Worm (Caenorhabditis elegans) whole organism, young adult: Measurements from ENCODE around the gene rpb-11.

Experiments
- B0035.1 ChIP-seq: sonication (generic microtip); optimal IDR thresholded peaks from 2 replicates; lab custom pipeline; 2016; ENCODE audit warnings: missing genetic modification characterization, mild to moderate bottlenecking, missing compliant biosample characterization, missing genotype, missing genetic modification reagents
- C06A6.2 ChIP-seq: fragments of 200-800 bp; sonication (Bioruptor generic); conservative IDR thresholded peaks from 2 replicates; pipeline ENCODE4 v1.3.6; 2022; ENCODE audit warnings: missing genetic modification characterization, missing compliant biosample characterization
- C17E4.6 ChIP-seq: fragments of 200-800 bp; sonication (Bioruptor generic); IDR thresholded peaks from 2 replicates; pipeline ENCODE4 v1.3.6; 2022; ENCODE audit warnings: missing genetic modification reagents, missing genetic modification characterization, missing compliant biosample characterization
- D2030.7 ChIP-seq: fragments of 200-800 bp; sonication (Bioruptor generic); IDR thresholded peaks from 2 replicates; pipeline ENCODE4 v1.3.6; 2022; ENCODE audit warnings: missing genetic modification reagents, missing genetic modification characterization, missing compliant biosample characterization
- F39B2.1 ChIP-seq: fragments of 200-800 bp; sonication (Bioruptor generic); IDR thresholded peaks from 2 replicates; pipeline ENCODE4 v1.3.6; 2022; ENCODE audit warnings: missing genetic modification reagents, missing genetic modification characterization, missing compliant biosample characterization
- F57C9.4 ChIP-seq: sonication (generic microtip); optimal IDR thresholded peaks from 2 replicates; lab custom pipeline; 2017; ENCODE audit warnings: mild to moderate bottlenecking, missing genetic modification characterization, missing compliant biosample characterization
- Y53F4B.3 ChIP-seq: fragments of 200-800 bp; sonication (Bioruptor generic); IDR thresholded peaks from 2 replicates; pipeline ENCODE4 v1.3.6; 2022; ENCODE audit warnings: missing genetic modification reagents, missing genetic modification characterization, missing compliant biosample characterization
- Y67H2A.10 ChIP-seq: fragments of 200-800 bp; sonication (Bioruptor generic); conservative IDR thresholded peaks from 2 replicates; pipeline ENCODE4 v1.3.6; 2022; ENCODE audit warnings: missing genetic modification reagents, missing genetic modification characterization, missing compliant biosample characterization
- Y79H2A.3 ChIP-seq: fragments of 200-800 bp; sonication (Bioruptor generic); conservative IDR thresholded peaks from 2 replicates; pipeline ENCODE4 v1.3.6; 2022; ENCODE audit warnings: missing genetic modification reagents, missing genetic modification characterization, missing compliant biosample characterization
- Y95B8A.8 ChIP-seq: fragments of 200-800 bp; sonication (Bioruptor generic); IDR thresholded peaks from 2 replicates; pipeline ENCODE4 v1.3.6; 2022; ENCODE audit warnings: missing genetic modification reagents, missing genetic modification characterization, missing compliant biosample characterization
- ZK185.1 ChIP-seq: sonication (generic microtip); optimal IDR thresholded peaks from 2 replicates; lab custom pipeline; 2016; ENCODE audit warnings: mild to moderate bottlenecking, missing genetic modification characterization, missing compliant biosample characterization; ENCODE audit not compliant: poor library complexity, severe bottlenecking
- athp-1 ChIP-seq: sonication (generic microtip); optimal IDR thresholded peaks from 2 replicates; lab custom pipeline; 2017; ENCODE audit warnings: mild to moderate bottlenecking, missing genetic modification characterization, missing compliant biosample characterization
- cebp-2 ChIP-seq: fragments of 200-800 bp; sonication (Bioruptor generic); IDR thresholded peaks from 2 replicates; pipeline ENCODE4 v1.3.6; 2022; ENCODE audit warnings: missing genetic modification characterization, missing compliant biosample characterization
- ceh-100 ChIP-seq: fragments of 200-800 bp; sonication (Bioruptor generic); IDR thresholded peaks from 2 replicates; pipeline ENCODE4 v1.3.6; 2022; ENCODE audit warnings: missing genetic modification reagents, missing genetic modification characterization, missing compliant biosample characterization
- ceh-27 ChIP-seq: fragments of 200-800 bp; sonication (Bioruptor generic); optimal IDR thresholded peaks from 2 replicates; lab custom pipeline; 2018; ENCODE audit warnings: mild to moderate bottlenecking, missing genetic modification characterization, moderate library complexity, missing compliant biosample characterization
- ceh-58 ChIP-seq: fragments of 200-800 bp; sonication (Bioruptor generic); IDR thresholded peaks from 2 replicates; pipeline ENCODE4 v1.3.6; 2022; ENCODE audit warnings: missing genetic modification characterization, missing compliant biosample characterization
- ceh-91 ChIP-seq: fragments of 200-800 bp; sonication (Bioruptor generic); IDR thresholded peaks from 2 replicates; pipeline ENCODE4 v1.3.6; 2022; ENCODE audit warnings: missing genetic modification reagents, missing genetic modification characterization, missing compliant biosample characterization
- die-1 ChIP-seq: sonication (generic microtip); optimal IDR thresholded peaks from 2 replicates; lab custom pipeline; 2016; ENCODE audit warnings: missing genotype, mild to moderate bottlenecking, missing genetic modification characterization, missing compliant biosample characterization
- dpff-1 ChIP-seq: sonication (generic microtip); optimal IDR thresholded peaks from 2 replicates; lab custom pipeline; 2017; ENCODE audit warnings: mild to moderate bottlenecking, missing genetic modification characterization, missing compliant biosample characterization
- efl-1 ChIP-seq: fragments of 150-350 bp; optimal IDR thresholded peaks from 2 replicates; lab custom pipeline; 2014; ENCODE audit warnings: missing biosample characterization, missing genetic modification reagents, missing genetic modification characterization
- egl-44 ChIP-seq: fragments of 200-800 bp; sonication (Bioruptor generic); IDR thresholded peaks from 2 replicates; pipeline ENCODE4 v1.3.6; 2022; ENCODE audit warnings: missing genetic modification reagents, missing genetic modification characterization, missing compliant biosample characterization
- ekl-4 ChIP-seq: fragments of 200-800 bp; sonication (Bioruptor generic); IDR thresholded peaks from 2 replicates; pipeline ENCODE4 v1.3.6; 2022; ENCODE audit warnings: missing genetic modification reagents, missing genetic modification characterization, missing compliant biosample characterization
- fkh-3 ChIP-seq: sonication (generic microtip); optimal IDR thresholded peaks from 2 replicates; lab custom pipeline; 2016; ENCODE audit warnings: mild to moderate bottlenecking, missing genetic modification characterization, missing compliant biosample characterization
- gei-17 ChIP-seq: fragments of 200-800 bp; sonication (Bioruptor generic); optimal IDR thresholded peaks from 2 replicates; lab custom pipeline; 2018; ENCODE audit warnings: mild to moderate bottlenecking, missing genetic modification characterization, missing compliant biosample characterization
- hlh-12 ChIP-seq: sonication (generic microtip); optimal IDR thresholded peaks from 2 replicates; lab custom pipeline; 2016; ENCODE audit warnings: missing genetic modification characterization, missing compliant biosample characterization
- hlh-26 ChIP-seq: fragments of 200-800 bp; sonication (Bioruptor generic); conservative IDR thresholded peaks from 2 replicates; pipeline ENCODE4 v1.3.6; 2022; ENCODE audit warnings: missing genetic modification reagents, missing genetic modification characterization, missing compliant biosample characterization
- hmg-1.2 ChIP-seq: fragments of 200-800 bp; sonication (Bioruptor generic); IDR thresholded peaks from 2 replicates; pipeline ENCODE4 v1.3.6; 2022; ENCODE audit warnings: missing genetic modification reagents, missing genetic modification characterization, missing compliant biosample characterization
- hmg-20 ChIP-seq: fragments of 200-800 bp; sonication (Bioruptor generic); IDR thresholded peaks from 2 replicates; pipeline ENCODE4 v1.3.6; 2022; ENCODE audit warnings: missing genetic modification reagents, missing genetic modification characterization, missing compliant biosample characterization
- hrde-1 ChIP-seq: sonication (generic microtip); optimal IDR thresholded peaks from 2 replicates; lab custom pipeline; 2016; ENCODE audit warnings: missing genetic modification characterization, mild to moderate bottlenecking, missing compliant biosample characterization, moderate library complexity, missing genotype, missing genetic modification reagents, borderline replicate concordance
- lin-35 ChIP-seq, 3 experiments: fragments of 150-350 bp in 2 of 3; sonication (generic microtip) in 1 of 3; optimal IDR thresholded peaks; 2 replicates each; lab custom pipeline; 2014 to 2018; ENCODE audit warnings: missing biosample characterization in 3 of 3, missing genetic modification characterization in 3 of 3, missing genetic modification reagents in 3 of 3
- madf-10 ChIP-seq: sonication (generic microtip); optimal IDR thresholded peaks from 2 replicates; lab custom pipeline; 2016; ENCODE audit warnings: mild to moderate bottlenecking, missing genetic modification characterization, missing compliant biosample characterization
- madf-8 ChIP-seq: fragments of 200-800 bp; sonication (Bioruptor generic); conservative IDR thresholded peaks from 2 replicates; pipeline ENCODE4 v1.3.6; 2022; ENCODE audit warnings: missing genetic modification reagents, missing genetic modification characterization, missing compliant biosample characterization
- mxl-1 ChIP-seq: sonication (generic microtip); optimal IDR thresholded peaks from 2 replicates; lab custom pipeline; 2016; ENCODE audit warnings: missing genetic modification characterization, missing compliant biosample characterization
- nfya-1 ChIP-seq: sonication (generic microtip); optimal IDR thresholded peaks from 2 replicates; lab custom pipeline; 2017; ENCODE audit warnings: antibody characterized with exemption, missing compliant biosample characterization, missing genetic modification characterization, borderline replicate concordance; ENCODE audit not compliant: insufficient read depth
- nfyb-1 ChIP-seq: fragments of 200-800 bp; sonication (Bioruptor generic); IDR thresholded peaks from 2 replicates; pipeline ENCODE4 v1.3.6; 2022; ENCODE audit warnings: missing genetic modification reagents, missing genetic modification characterization, missing compliant biosample characterization
- nhr-90 ChIP-seq: sonication (generic microtip); optimal IDR thresholded peaks from 2 replicates; lab custom pipeline; 2016; ENCODE audit warnings: missing genotype, mild to moderate bottlenecking, missing genetic modification characterization, missing compliant biosample characterization
- pha-4 ChIP-seq: fragments of 150-350 bp; sonication (generic microtip); optimal IDR thresholded peaks from 2 replicates; lab custom pipeline; 2014; ENCODE audit warnings: missing biosample characterization, missing genetic modification reagents, missing genetic modification characterization
- rcor-1 ChIP-seq: fragments of 200-800 bp; sonication (Bioruptor generic); IDR thresholded peaks from 2 replicates; pipeline ENCODE4 v1.3.6; 2022; ENCODE audit warnings: missing genetic modification reagents, missing genetic modification characterization, missing compliant biosample characterization
- rec-8 ChIP-seq, 2 experiments: sonication (generic microtip); optimal IDR thresholded peaks; 2 replicates each; lab custom pipeline; 2016; ENCODE audit warnings: mild to moderate bottlenecking in 2 of 2, missing genetic modification characterization in 2 of 2, missing genetic modification reagents in 2 of 2, missing genotype in 2 of 2, missing biosample characterization in 1 of 2, missing compliant biosample characterization in 1 of 2, moderate library complexity in 1 of 2
- repo-1 ChIP-seq: sonication (generic microtip); optimal IDR thresholded peaks from 2 replicates; lab custom pipeline; 2017; ENCODE audit warnings: mild to moderate bottlenecking, missing genetic modification characterization, missing compliant biosample characterization
- rpc-1 ChIP-seq, 2 experiments: fragments of 150-350 bp in 1 of 2; sonication (generic microtip) in 1 of 2; optimal IDR thresholded peaks; 2 replicates each; lab custom pipeline; 2014 to 2018; ENCODE audit warnings: missing biosample characterization in 1 of 2, missing genetic modification characterization in 1 of 2, missing genetic modification reagents in 1 of 2, missing genotype in 1 of 2
- sdz-38 ChIP-seq: sonication (generic microtip); optimal IDR thresholded peaks from 2 replicates; lab custom pipeline; 2016; ENCODE audit warnings: missing genotype, missing genetic modification characterization, missing compliant biosample characterization
- sea-2 ChIP-seq: fragments of 200-800 bp; sonication (Bioruptor generic); IDR thresholded peaks from 2 replicates; pipeline ENCODE4 v1.3.6; 2022; ENCODE audit warnings: missing genetic modification characterization, missing compliant biosample characterization
- zfh-2 ChIP-seq: fragments of 200-800 bp; sonication (Bioruptor generic); conservative IDR thresholded peaks from 2 replicates; pipeline ENCODE4 v1.3.6; 2022; ENCODE audit warnings: missing genetic modification reagents, missing genetic modification characterization, missing compliant biosample characterization
- zim-3 ChIP-seq: sonication (generic microtip); optimal IDR thresholded peaks from 2 replicates; lab custom pipeline; 2017; ENCODE audit warnings: mild to moderate bottlenecking, missing genetic modification characterization, moderate library complexity, missing compliant biosample characterization
- ztf-18 ChIP-seq: sonication (generic microtip); optimal IDR thresholded peaks from 2 replicates; lab custom pipeline; 2016; ENCODE audit warnings: missing genotype, mild to moderate bottlenecking, missing genetic modification characterization, missing compliant biosample characterization
- ztf-26 ChIP-seq: sonication (generic microtip); optimal IDR thresholded peaks from 2 replicates; lab custom pipeline; 2017; ENCODE audit warnings: missing genetic modification characterization, missing compliant biosample characterization
- ztf-6 ChIP-seq: fragments of 200-800 bp; sonication (Bioruptor generic); IDR thresholded peaks from 2 replicates; pipeline ENCODE4 v1.3.6; 2022; ENCODE audit warnings: missing genetic modification reagents, missing genetic modification characterization, missing compliant biosample characterization

rpb-11 gene

DNA sequence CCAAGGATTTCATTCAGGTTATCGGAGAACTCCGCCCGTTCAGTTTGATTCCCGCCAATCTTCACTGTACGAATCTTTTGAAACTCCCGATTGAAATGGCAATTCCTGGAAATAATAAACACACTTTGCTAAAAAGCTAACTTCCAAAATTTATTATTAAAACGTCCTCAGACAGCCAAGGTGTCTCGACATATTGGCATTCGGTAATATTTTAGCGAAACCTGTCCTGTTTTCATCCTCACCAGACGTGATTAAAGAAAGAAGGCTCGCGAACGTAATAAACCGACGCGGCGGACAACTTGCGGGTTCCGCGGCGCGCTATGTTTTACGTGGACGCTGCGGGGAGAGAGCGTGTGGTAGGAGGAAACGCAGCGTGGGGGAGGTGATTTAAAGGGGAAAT, 41.7 kb upstream of the rpb-11 start (continued):
- TF ChIP-seq D2030.7 (GFP tag; lab: Robert Waterston, UW) (peak; percentile 96), zim-3 (tag; lab: Kevin White, UChicago) (peak; percentile 41), hmg-1.2 (GFP tag; lab: Robert Waterston, UW) (peak; percentile 100), hlh-12 (tag; lab: Kevin White, UChicago) (peak; percentile 5), ceh-91 (0 out of 2 replicates have a peak, but pooled peaks have one; percentile 25), ztf-26 (tag; lab: Kevin White, UChicago) (peak; percentile 81), C17E4.6 (GFP tag; lab: Robert Waterston, UW) (peak; percentile 74; the same call in 1 of the 2 replicates), F39B2.1 (GFP tag; lab: Robert Waterston, UW) (no peak), fkh-3 (tag; lab: Kevin White, UChicago) (peak; percentile 28), Y67H2A.10 (GFP tag; lab: Robert Waterston, UW) (no peak), C06A6.2 (0 out of 2 replicates have a peak, but pooled peaks have one; percentile 27), hrde-1 (tag; lab: Kevin White, UChicago) (peak; percentile 42), Y95B8A.8 (peak; percentile 10; the same call in 1 of the 2 replicates), F57C9.4 (tag; lab: Kevin White, UChicago) (peak; percentile 32), pha-4 (tag; lab: Kevin White, UChicago) (peak; percentile 18), hlh-26 (GFP tag; lab: Robert Waterston, UW) (no peak), repo-1 (tag; lab: Kevin White, UChicago) (peak; percentile 95), cebp-2 (GFP tag; lab: Robert Waterston, UW) (no peak), gei-17 (peak; percentile 81), sea-2 (GFP tag; lab: Robert Waterston, UW) (no peak), egl-44 (GFP tag; lab: Robert Waterston, UW) (no peak), athp-1 (tag; lab: Kevin White, UChicago) (peak; percentile 64), hmg-20 (GFP tag; lab: Robert Waterston, UW) (peak; percentile 74), ekl-4 (peak; percentile 87), rec-8 (tag; optimal IDR thresholded peaks at IDR 0.05; lab: Kevin White, UChicago) (peak; percentile 6 to 28), rpc-1 (optimal IDR thresholded peaks at IDR 0.05; lab: Kevin White, UChicago) (no peak), rpc-1 (tag; optimal IDR thresholded peaks at IDR 0.05; lab: Kevin White, UChicago) (peak; percentile 10), ceh-100 (peak; percentile 80), ztf-6 (no peak), sdz-38 (tag; lab: Kevin White, UChicago) (no peak), lin-35 (GFP tag; optimal IDR thresholded peaks at IDR 0.05; lab: Kevin White, UChicago) (peak in 2 of 3 experiments; percentile 18 to 75), zfh-2 (GFP tag; lab: Robert Waterston, UW) (peak; percentile 91), nfyb-1 (GFP tag; lab: Robert Waterston, UW) (peak; percentile 93), B0035.1 (tag; lab: Kevin White, UChicago) (peak; percentile 37), nfya-1 (tag; lab: Kevin White, UChicago) (no peak), mxl-1 (tag; lab: Kevin White, UChicago) (no peak), Y79H2A.3 (GFP tag; lab: Robert Waterston, UW) (peak; percentile 62; the same call in 1 of the 2 replicates), ceh-58 (no peak), efl-1 (peak; percentile 44), die-1 (no peak), madf-10 (tag; lab: Kevin White, UChicago) (peak; percentile 48), ceh-27 (peak; percentile 39), rcor-1 (GFP tag; lab: Robert Waterston, UW) (peak; percentile 89), ztf-18 (tag; lab: Kevin White, UChicago) (peak; percentile 74), ZK185.1 (tag; lab: Kevin White, UChicago) (peak; percentile 39), madf-8 (peak; percentile 63), dpff-1 (tag; lab: Kevin White, UChicago) (peak; percentile 89), Y53F4B.3 (peak; percentile 34; the same call in 1 of the 2 replicates), nhr-90 (tag; lab: Kevin White, UChicago) (no peak)
